Worm (Caenorhabditis elegans): ENCODE data around the gene cand-1.
A peak's percentile ranks its signal among the peaks of the same experiment; 100 is the strongest.

cand-1 gene

ce11 chrV:16779281-16779597, 23.4 kb upstream of the cand-1 start:
- TF ChIP-seq nhr-23 (tag; optimal IDR thresholded peaks at IDR 0.05) (no peak), skn-1 (tag; optimal IDR thresholded peaks at IDR 0.05) (no peak), ceh-9 (tag; optimal IDR thresholded peaks at IDR 0.05) (no peak), pqm-1 (tag; optimal IDR thresholded peaks at IDR 0.05) (no peak), sea-2 (GFP tag; optimal IDR thresholded peaks at IDR 0.05) (no peak), egl-27 (tag; optimal IDR thresholded peaks at IDR 0.05) (no peak), jun-1 (tag; optimal IDR thresholded peaks at IDR 0.05) (no peak), nhr-11 (tag; optimal IDR thresholded peaks at IDR 0.05) (no peak), aly-2 (tag; optimal IDR thresholded peaks at IDR 0.05) (no peak), ztf-4 (tag; optimal IDR thresholded peaks at IDR 0.05) (no peak), R02D3.7 (tag; optimal IDR thresholded peaks at IDR 0.05) (no peak), fos-1 (tag; optimal IDR thresholded peaks at IDR 0.05) (no peak), eor-1 (tag; optimal IDR thresholded peaks at IDR 0.05) (no peak), lsy-12 (tag; optimal IDR thresholded peaks at IDR 0.05) (no peak), hmg-11 (tag; optimal IDR thresholded peaks at IDR 0.05) (no peak), nhr-12 (tag; optimal IDR thresholded peaks at IDR 0.05) (no peak), tbx-2 (tag; optimal IDR thresholded peaks at IDR 0.05) (no peak), nhr-25 (tag; optimal IDR thresholded peaks at IDR 0.05) (no peak), snpc-4 (tag; optimal IDR thresholded peaks at IDR 0.05) (no peak), nhr-67 (tag; optimal IDR thresholded peaks at IDR 0.05) (no peak)

ce11 chrV:16779971-16780370, 22.7 kb upstream of the cand-1 start:
- TF ChIP-seq lin-15B (tag; optimal IDR thresholded peaks at IDR 0.05) (no peak), elt-3 (tag; optimal IDR thresholded peaks at IDR 0.05) (no peak), elt-1 (tag; optimal IDR thresholded peaks at IDR 0.05) (no peak), jun-1 (tag; optimal IDR thresholded peaks at IDR 0.05) (no peak), unc-39 (tag; optimal IDR thresholded peaks at IDR 0.05) (no peak), nhr-237 (tag; optimal IDR thresholded peaks at IDR 0.05) (no peak), fos-1 (tag; optimal IDR thresholded peaks at IDR 0.05) (no peak), nhr-23 (tag; optimal IDR thresholded peaks at IDR 0.05) (no peak), R02D3.7 (tag; optimal IDR thresholded peaks at IDR 0.05) (no peak), tbx-2 (tag; optimal IDR thresholded peaks at IDR 0.05) (no peak), elt-2 (tag; optimal IDR thresholded peaks at IDR 0.05) (no peak), lsy-12 (tag; optimal IDR thresholded peaks at IDR 0.05) (no peak), ztf-4 (tag; optimal IDR thresholded peaks at IDR 0.05) (no peak), egl-5 (tag; optimal IDR thresholded peaks at IDR 0.05) (no peak), mdl-1 (tag; optimal IDR thresholded peaks at IDR 0.05) (no peak), fkh-10 (GFP tag; optimal IDR thresholded peaks at IDR 0.05) (no peak), nhr-76 (tag; optimal IDR thresholded peaks at IDR 0.05) (no peak), nhr-12 (tag; optimal IDR thresholded peaks at IDR 0.05) (no peak), mml-1 (tag; optimal IDR thresholded peaks at IDR 0.05) (no peak)

- TF ChIP-seq nhr-43 (tag; optimal IDR thresholded peaks at IDR 0.05; ENCODE audit: poor library complexity, severe bottlenecking) (peak; percentile 18), fos-1 (tag; optimal IDR thresholded peaks at IDR 0.05) (no peak), ztf-4 (tag; optimal IDR thresholded peaks at IDR 0.05) (no peak), skn-1 (tag; optimal IDR thresholded peaks at IDR 0.05) (no peak), nhr-23 (tag; optimal IDR thresholded peaks at IDR 0.05) (peak; percentile 31), ama-1 (optimal IDR thresholded peaks at IDR 0.05) (peak; percentile 29), ZK546.5 (tag; optimal IDR thresholded peaks at IDR 0.05) (no peak)
These were observed 22.1 kb upstream of the cand-1 start for ce11 chrV:16780554-16780953.

- TF ChIP-seq jun-1 (tag; optimal IDR thresholded peaks at IDR 0.05) (no peak), lin-15B (tag; optimal IDR thresholded peaks at IDR 0.05) (no peak)
These were observed 20.7 kb upstream of the cand-1 start for ce11 chrV:16781974-16782373.

DNA sequence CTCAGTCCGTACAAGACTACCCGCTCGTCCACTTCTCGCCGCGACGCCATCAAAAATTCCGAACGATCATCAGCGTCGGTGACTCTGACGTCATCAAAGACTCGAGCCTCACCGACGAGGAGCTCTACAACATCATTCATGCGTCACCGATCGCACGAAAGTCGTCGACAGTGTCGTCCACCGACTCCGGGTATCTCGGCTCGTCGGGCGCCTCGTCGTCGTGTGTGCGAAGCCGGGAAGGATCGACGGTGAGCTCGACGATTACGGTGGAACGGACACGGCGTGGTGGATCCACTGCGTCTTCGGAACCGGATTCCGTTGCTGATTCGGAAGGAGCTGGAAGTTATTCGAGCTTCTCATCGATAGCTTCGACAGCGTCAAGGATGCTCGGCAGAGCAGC, 17.9 kb upstream of the cand-1 start:
- TF ChIP-seq nhr-77 (tag; optimal IDR thresholded peaks at IDR 0.05) (no peak), zag-1 (tag; optimal IDR thresholded peaks at IDR 0.05) (no peak), mdl-1 (tag; optimal IDR thresholded peaks at IDR 0.05) (no peak), ceh-9 (tag; optimal IDR thresholded peaks at IDR 0.05) (no peak)
